Fruit fly (Drosophila melanogaster) whole organism, wandering third instar larva: ENCODE results near the gene Pkd2.

Experiments used
- HLH106 ChIP-seq: fragments of 200-800 bp; optimal IDR thresholded peaks from 3 replicates; lab custom pipeline; 2019; ENCODE audit warnings: missing biosample characterization, mild to moderate bottlenecking, missing genetic modification characterization, moderate library complexity
- h ChIP-seq: fragments of 200-800 bp; sonication (Bioruptor generic); optimal IDR thresholded peaks from 3 replicates; lab custom pipeline; 2016; ENCODE audit warnings: missing biosample characterization, mild to moderate bottlenecking, missing genetic modification characterization
- lola ChIP-seq: fragments of >200 bp; optimal IDR thresholded peaks from 2 replicates; lab custom pipeline; 2017; ENCODE audit warnings: missing biosample characterization, missing genetic modification characterization

dm6 chr2L:12363206-12363605 lies 34.9 kb upstream of the Pkd2 start:
- no peak for TF ChIP-seq lola (GFP tag; lab: Kevin White, UChicago)
- TF ChIP-seq HLH106 (tag; lab: Kevin White, UChicago), result no peak
- no peak for TF ChIP-seq h (GFP tag; lab: Kevin White, UChicago)
